Worm (Caenorhabditis elegans) whole organism, L4 larva: ENCODE measurements around the gene kcnl-4.
A peak's percentile ranks its signal among the peaks of the same experiment; 100 is the strongest.

ENCODE experiments used
- F37D6.2 ChIP-seq: sonication (generic microtip); optimal IDR thresholded peaks from 2 replicates; lab custom pipeline; 2016; ENCODE audit warnings: mild to moderate bottlenecking, missing genetic modification characterization, missing compliant biosample characterization
- ZK337.2 ChIP-seq: fragments of 200-800 bp; sonication (Bioruptor generic); IDR thresholded peaks from 2 replicates; pipeline ENCODE4 v1.3.6; 2022; ENCODE audit warnings: missing genetic modification reagents, missing genetic modification characterization, missing compliant biosample characterization
- ZK546.5 ChIP-seq, 2 experiments: sonication (generic microtip); optimal IDR thresholded peaks; 2 replicates each; lab custom pipeline; 2017; ENCODE audit warnings: missing biosample characterization in 2 of 2, missing genetic modification characterization in 2 of 2
- arid-1 ChIP-seq: fragments of 200-800 bp; sonication (Bioruptor generic); conservative IDR thresholded peaks from 2 replicates; pipeline ENCODE4 v1.3.6; 2022; ENCODE audit warnings: missing genetic modification reagents, missing genetic modification characterization, missing compliant biosample characterization
- ceh-32 ChIP-seq: sonication (generic microtip); optimal IDR thresholded peaks from 2 replicates; lab custom pipeline; 2016; ENCODE audit warnings: mild to moderate bottlenecking, missing genetic modification characterization, missing compliant biosample characterization; ENCODE audit not compliant: poor library complexity
- cey-2 ChIP-seq: sonication (generic microtip); optimal IDR thresholded peaks from 3 replicates; lab custom pipeline; 2017; ENCODE audit warnings: missing genetic modification characterization, mild to moderate bottlenecking, missing compliant biosample characterization, antibody characterized with exemption, borderline replicate concordance; ENCODE audit not compliant: insufficient read depth
- ctbp-1 ChIP-seq: fragments of 200-800 bp; sonication (Bioruptor generic); IDR thresholded peaks from 2 replicates; pipeline ENCODE4 v1.3.6; 2022; ENCODE audit warnings: missing genetic modification reagents, missing genetic modification characterization, missing compliant biosample characterization
- daf-12 ChIP-seq: fragments of 150-350 bp; optimal IDR thresholded peaks from 2 replicates; lab custom pipeline; 2014; ENCODE audit warnings: missing biosample characterization, missing genetic modification reagents, missing genetic modification characterization
- daf-19 ChIP-seq: fragments of 200-800 bp; sonication (Bioruptor generic); conservative IDR thresholded peaks from 2 replicates; pipeline ENCODE4 v1.3.6; 2022; ENCODE audit warnings: missing genetic modification characterization, missing compliant biosample characterization
- daf-8 ChIP-seq: fragments of 200-800 bp; sonication (Bioruptor generic); IDR thresholded peaks from 2 replicates; pipeline ENCODE4 v1.3.6; 2022; ENCODE audit warnings: missing genetic modification characterization, missing compliant biosample characterization
- dve-1 ChIP-seq: sonication (generic microtip); optimal IDR thresholded peaks from 2 replicates; lab custom pipeline; 2017; ENCODE audit warnings: antibody characterized with exemption, mild to moderate bottlenecking, missing genetic modification characterization, missing compliant biosample characterization; ENCODE audit not compliant: insufficient read depth
- egl-27 ChIP-seq: sonication (generic microtip); optimal IDR thresholded peaks from 3 replicates; lab custom pipeline; 2017; ENCODE audit warnings: missing biosample characterization, missing genetic modification reagents, missing genetic modification characterization
- fos-1 ChIP-seq: fragments of 150-350 bp; optimal IDR thresholded peaks from 2 replicates; lab custom pipeline; 2014; ENCODE audit warnings: missing biosample characterization, missing genetic modification characterization
- hif-1 ChIP-seq, 2 experiments: sonication (generic microtip); optimal IDR thresholded peaks; 2 replicates each; lab custom pipeline; 2016 to 2017; ENCODE audit warnings: missing compliant biosample characterization in 2 of 2, missing genetic modification characterization in 2 of 2, missing genetic modification reagents in 2 of 2, missing genotype in 2 of 2, mild to moderate bottlenecking in 1 of 2
- hlh-30 ChIP-seq: sonication (generic microtip); optimal IDR thresholded peaks from 2 replicates; lab custom pipeline; 2017; ENCODE audit warnings: antibody characterized with exemption, mild to moderate bottlenecking, missing genetic modification characterization, missing compliant biosample characterization; ENCODE audit not compliant: insufficient read depth
- lin-15B ChIP-seq: fragments of 150-350 bp; sonication (generic microtip); optimal IDR thresholded peaks from 3 replicates; lab custom pipeline; 2014; ENCODE audit warnings: missing biosample characterization, missing genetic modification characterization
- lin-29 ChIP-seq: fragments of 200-800 bp; sonication (Bioruptor generic); IDR thresholded peaks from 2 replicates; pipeline ENCODE4 v1.3.6; 2022; ENCODE audit warnings: missing genetic modification reagents, missing genetic modification characterization, missing compliant biosample characterization
- lsy-2 ChIP-seq, 2 experiments: fragments of 150-350 bp in 1 of 2; sonication (generic microtip) in 1 of 2; optimal IDR thresholded peaks; 2 replicates each; lab custom pipeline; 2014 to 2017; ENCODE audit warnings: missing biosample characterization in 2 of 2, missing genetic modification characterization in 2 of 2
- madf-5 ChIP-seq, 2 experiments: fragments of 200-800 bp; sonication (Bioruptor generic); IDR thresholded peaks; 2 replicates each; pipeline ENCODE4 v1.3.6; 2022; ENCODE audit warnings: missing compliant biosample characterization in 2 of 2, missing genetic modification characterization in 2 of 2
- madf-9 ChIP-seq: fragments of 200-800 bp; sonication (Bioruptor generic); conservative IDR thresholded peaks from 2 replicates; pipeline ENCODE4 v1.3.6; 2022; ENCODE audit warnings: missing genetic modification reagents, missing genetic modification characterization, missing compliant biosample characterization
- mdl-1 ChIP-seq, 2 experiments: fragments of 150-350 bp in 1 of 2; sonication (generic microtip) in 1 of 2; optimal IDR thresholded peaks; 2 replicates each; lab custom pipeline; 2014 to 2017; ENCODE audit warnings: missing biosample characterization in 2 of 2, missing genetic modification characterization in 2 of 2
- mdt-29 ChIP-seq: fragments of 200-800 bp; sonication (Bioruptor generic); IDR thresholded peaks from 2 replicates; pipeline ENCODE4 v1.3.6; 2022; ENCODE audit warnings: missing genetic modification reagents, missing genetic modification characterization, missing compliant biosample characterization
- mep-1 ChIP-seq: fragments of 150-350 bp; sonication (generic microtip); optimal IDR thresholded peaks from 3 replicates; lab custom pipeline; 2014; ENCODE audit warnings: missing biosample characterization, missing genetic modification characterization
- mxl-2 ChIP-seq: fragments of 200-800 bp; sonication (Bioruptor generic); conservative IDR thresholded peaks from 2 replicates; pipeline ENCODE4 v1.3.6; 2022; ENCODE audit warnings: missing genetic modification reagents, missing genetic modification characterization, missing compliant biosample characterization
- mxl-3 ChIP-seq: fragments of 200-800 bp; sonication (Bioruptor generic); optimal IDR thresholded peaks from 2 replicates; lab custom pipeline; 2018; ENCODE audit warnings: mild to moderate bottlenecking, missing genetic modification characterization, missing compliant biosample characterization
- nhr-237 ChIP-seq: sonication (generic microtip); optimal IDR thresholded peaks from 2 replicates; lab custom pipeline; 2017; ENCODE audit warnings: missing biosample characterization, missing genetic modification characterization
- nhr-25 ChIP-seq: sonication (generic microtip); optimal IDR thresholded peaks from 2 replicates; lab custom pipeline; 2017; ENCODE audit warnings: missing genetic modification characterization, mild to moderate bottlenecking, missing compliant biosample characterization, antibody characterized with exemption, moderate library complexity, borderline replicate concordance; ENCODE audit not compliant: insufficient read depth
- nhr-28 ChIP-seq: fragments of 150-350 bp; optimal IDR thresholded peaks from 2 replicates; lab custom pipeline; 2014; ENCODE audit warnings: missing biosample characterization, missing genetic modification characterization
- nhr-42 ChIP-seq: fragments of 200-800 bp; sonication (Bioruptor generic); IDR thresholded peaks from 2 replicates; pipeline ENCODE4 v1.3.6; 2022; ENCODE audit warnings: missing genetic modification characterization, missing compliant biosample characterization
- nhr-6 ChIP-seq: fragments of 150-350 bp; optimal IDR thresholded peaks from 2 replicates; lab custom pipeline; 2014; ENCODE audit warnings: missing biosample characterization, missing genetic modification characterization
- nhr-76 ChIP-seq: fragments of 150-350 bp; optimal IDR thresholded peaks from 2 replicates; lab custom pipeline; 2014; ENCODE audit warnings: missing biosample characterization, missing genetic modification characterization
- nhr-77 ChIP-seq: fragments of 150-350 bp; optimal IDR thresholded peaks from 2 replicates; lab custom pipeline; 2014; ENCODE audit warnings: missing biosample characterization, missing genetic modification characterization
- set-16 ChIP-seq: fragments of 200-800 bp; sonication (Bioruptor generic); IDR thresholded peaks from 2 replicates; pipeline ENCODE4 v1.3.6; 2022; ENCODE audit warnings: missing genetic modification reagents, missing genetic modification characterization, missing compliant biosample characterization
- snpc-4 ChIP-seq: fragments of 150-350 bp; optimal IDR thresholded peaks from 2 replicates; lab custom pipeline; 2014; ENCODE audit warnings: missing biosample characterization, missing genetic modification characterization
- spr-3 ChIP-seq: fragments of 200-800 bp; sonication (Bioruptor generic); optimal IDR thresholded peaks from 2 replicates; lab custom pipeline; 2018; ENCODE audit warnings: mild to moderate bottlenecking, missing genetic modification characterization, missing compliant biosample characterization
- tra-1 ChIP-seq: fragments of 200-800 bp; sonication (Bioruptor generic); IDR thresholded peaks from 2 replicates; pipeline ENCODE4 v1.3.6; 2022; ENCODE audit warnings: missing genetic modification reagents, missing genetic modification characterization, missing compliant biosample characterization
- unc-62 ChIP-seq, 3 experiments: fragments of 150-350 bp in 1 of 3; sonication (generic microtip); optimal IDR thresholded peaks in 2 of 3; peaks in 1 of 3; 1 replicate in 1 of 3; 2 replicates in 2 of 3; lab custom pipeline; 2014 to 2017; ENCODE audit warnings: missing biosample characterization in 3 of 3, missing genetic modification characterization in 3 of 3, missing genetic modification reagents in 3 of 3, missing genotype in 1 of 3
- zip-2 ChIP-seq: fragments of 150-350 bp; optimal IDR thresholded peaks from 2 replicates; lab custom pipeline; 2014; ENCODE audit warnings: missing biosample characterization, missing genetic modification characterization

The kcnl-4 gene

DNA sequence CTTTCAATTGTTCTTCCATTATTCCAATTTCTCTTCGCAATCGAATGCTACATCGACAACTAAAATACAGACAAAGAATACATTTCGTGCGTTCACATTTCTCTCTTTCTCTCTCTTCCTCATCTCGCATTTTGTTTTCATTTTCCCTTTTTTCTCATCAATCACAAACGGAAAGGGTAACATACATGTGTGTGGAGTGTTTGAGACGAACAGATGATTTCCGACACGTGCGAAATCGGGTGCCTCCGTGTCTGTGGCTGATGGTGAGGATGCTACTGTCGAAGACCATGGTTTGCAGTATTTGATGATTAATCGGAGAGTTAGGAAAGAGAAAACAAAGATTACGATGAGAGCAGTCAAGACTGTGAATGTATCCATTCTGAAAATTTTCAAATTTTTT is 20.2 kb upstream of the kcnl-4 start, which contains the start of gene R02D5.9:
Gene R02D5.9, minus strand, starts transcription at position 378 of the 400 bp plus-strand sequence.
- peak in 1 of 2 experiments; percentile 85 for TF ChIP-seq unc-62 (GFP tag; optimal IDR thresholded peaks at IDR 0.05 in 1 of 2; lab: Kevin White, UChicago)
- no peak for TF ChIP-seq unc-62 (tag; optimal IDR thresholded peaks at IDR 0.05; lab: Kevin White, UChicago)
- no peak for TF ChIP-seq daf-19 (GFP tag; lab: Robert Waterston, UW)
- peak; percentile 91 for TF ChIP-seq mxl-3
- TF ChIP-seq mdl-1 (tag; optimal IDR thresholded peaks at IDR 0.05; lab: Kevin White, UChicago): peak; percentile 77 to 97
- no peak for TF ChIP-seq daf-8 (GFP tag; lab: Robert Waterston, UW)
- no peak for TF ChIP-seq hif-1 (tag; optimal IDR thresholded peaks at IDR 0.05; lab: Kevin White, UChicago)
- TF ChIP-seq ctbp-1: no peak
- no peak for TF ChIP-seq madf-9 (GFP tag; lab: Robert Waterston, UW)
- peak; percentile 85 for TF ChIP-seq nhr-6 (tag; lab: Kevin White, UChicago)
- TF ChIP-seq F37D6.2 (tag; lab: Kevin White, UChicago): no peak
- no peak for TF ChIP-seq ceh-32
- no peak for TF ChIP-seq egl-27 (tag; lab: Kevin White, UChicago)
- TF ChIP-seq tra-1 (GFP tag; lab: Robert Waterston, UW): peak; percentile 54; the same call in 1 of the 2 replicates
- peak; percentile 52 for TF ChIP-seq cey-2 (tag; lab: Kevin White, UChicago)
- peak; percentile 47 for TF ChIP-seq nhr-77 (tag; lab: Kevin White, UChicago)
- peak; percentile 85 for TF ChIP-seq hlh-30 (tag; lab: Kevin White, UChicago)
- TF ChIP-seq nhr-28 (tag; lab: Kevin White, UChicago): peak; percentile 89
- TF ChIP-seq fos-1 (tag; lab: Kevin White, UChicago): no peak
- TF ChIP-seq nhr-76 (tag; lab: Kevin White, UChicago): peak; percentile 14
- TF ChIP-seq lin-29: no peak
- TF ChIP-seq dve-1 (tag; lab: Kevin White, UChicago): peak; percentile 61

DNA sequence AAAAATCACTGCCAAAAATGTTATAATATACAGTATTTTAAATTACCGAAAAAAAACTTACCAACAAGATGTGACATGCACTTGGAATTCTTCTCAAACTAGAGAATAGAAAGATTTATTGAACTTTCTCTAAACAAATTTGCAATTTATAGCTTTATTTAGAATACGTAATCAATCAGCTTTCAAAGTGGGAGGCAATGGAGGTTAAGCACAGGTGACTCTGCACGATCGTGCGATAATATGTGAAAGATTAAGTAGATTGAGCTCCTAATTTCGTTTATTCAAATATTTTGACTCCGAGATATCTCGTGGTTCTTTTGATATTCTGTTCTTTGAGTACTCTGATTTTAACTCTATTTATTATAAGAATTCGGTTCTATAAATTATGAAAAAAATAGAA is 12.9 kb upstream of the kcnl-4 start, which contains the start of gene R02D5.6:
Gene R02D5.6, minus strand, starts transcription at position 101 of the 400 bp plus-strand sequence.
- TF ChIP-seq daf-12: no peak
- TF ChIP-seq lin-15B (tag; lab: Kevin White, UChicago): no peak

ce11 chrV:14519268-14519667 is 11.6 kb upstream of the kcnl-4 start, which contains the start of gene R02D5.8:
Gene R02D5.8 (minus strand): TSS chrV:14519368.
- TF ChIP-seq zip-2 (no peak), mep-1 (tag; lab: Kevin White, UChicago) (no peak), lsy-2 (tag; optimal IDR thresholded peaks at IDR 0.05; lab: Kevin White, UChicago) (no peak), ZK337.2 (GFP tag; lab: Robert Waterston, UW) (no peak), nhr-237 (tag; lab: Kevin White, UChicago) (no peak), hlh-30 (tag; lab: Kevin White, UChicago) (no peak), spr-3 (GFP tag; lab: Kevin White, UChicago) (no peak), F37D6.2 (tag; lab: Kevin White, UChicago) (no peak), ceh-32 (no peak)
- TF ChIP-seq, all 104 proteins: peak for 0

- no peak for TF ChIP-seq spr-3 (GFP tag; lab: Kevin White, UChicago)
- TF ChIP-seq unc-62 (GFP tag; optimal IDR thresholded peaks at IDR 0.05 in 1 of 2; lab: Kevin White, UChicago): peak in 1 of 2 experiments; percentile 32
- no peak for TF ChIP-seq unc-62 (tag; optimal IDR thresholded peaks at IDR 0.05; lab: Kevin White, UChicago)
- TF ChIP-seq, all 104 proteins: peak for 1
Measured at ce11 chrV:14521000-14521399, 9.9 kb upstream of the kcnl-4 start, which contains the start of gene C53A5.17. Gene C53A5.17 (minus strand): TSS chrV:14521100.

- TF ChIP-seq ceh-32: no peak
- no peak for TF ChIP-seq arid-1 (GFP tag; lab: Robert Waterston, UW)
- no peak for TF ChIP-seq set-16
- no peak for TF ChIP-seq nhr-25 (tag; lab: Kevin White, UChicago)
- TF ChIP-seq ZK546.5 (tag; optimal IDR thresholded peaks at IDR 0.05; lab: Kevin White, UChicago): no peak
- no peak for TF ChIP-seq nhr-76 (tag; lab: Kevin White, UChicago)
- TF ChIP-seq mdt-29 (GFP tag; lab: Robert Waterston, UW): no peak
- no peak for TF ChIP-seq nhr-42
- TF ChIP-seq snpc-4 (tag; lab: Kevin White, UChicago): no peak
- TF ChIP-seq madf-5 (GFP tag; IDR thresholded peaks at IDR 0.05; lab: Robert Waterston, UW): no peak
- no peak for TF ChIP-seq mxl-2 (GFP tag; lab: Robert Waterston, UW)
- no peak for TF ChIP-seq lin-29
Measured at ce11 chrV:14522514-14522913, 8.4 kb upstream of the kcnl-4 start, which contains the start of gene C53A5.16. Gene C53A5.16 (minus strand): TSS chrV:14522614.
